Worm (Caenorhabditis elegans): ENCODE results near the gene srw-141.

DNA sequence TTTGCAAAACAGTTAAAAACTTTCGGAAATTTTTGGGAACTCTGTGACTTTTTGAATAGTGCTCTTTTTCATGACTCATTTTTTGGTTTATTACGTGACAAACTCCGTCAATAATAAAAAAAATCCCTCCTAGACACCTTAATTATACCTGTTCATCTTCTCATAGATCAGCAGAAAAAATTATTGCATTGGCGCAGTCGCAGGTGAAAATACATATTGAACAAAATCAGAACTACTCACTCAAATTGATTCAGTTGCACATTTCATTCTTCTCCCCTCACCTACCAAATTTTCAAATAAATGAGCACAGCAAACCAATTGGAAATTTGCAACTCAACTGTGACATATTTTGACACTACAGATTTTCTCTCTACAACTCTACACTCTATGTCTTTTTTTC, 45.4 kb downstream of the srw-141 start, which contains the start of gene srh-127:
- TF ChIP-seq syd-9 (tag; optimal IDR thresholded peaks at IDR 0.05): no peak
- no peak for TF ChIP-seq unc-55 (GFP tag; optimal IDR thresholded peaks at IDR 0.05)
- no peak for TF ChIP-seq nfya-1 (tag; optimal IDR thresholded peaks at IDR 0.05)
- no peak for TF ChIP-seq sox-4 (tag; optimal IDR thresholded peaks at IDR 0.05)
- no peak for TF ChIP-seq ama-1 (optimal IDR thresholded peaks at IDR 0.05)
- TF ChIP-seq fkh-10 (GFP tag; optimal IDR thresholded peaks at IDR 0.05): no peak
- no peak for TF ChIP-seq sox-2 (GFP tag; IDR thresholded peaks at IDR 0.05)
- TF ChIP-seq ceh-34 (tag; optimal IDR thresholded peaks at IDR 0.05): no peak
- no peak for TF ChIP-seq pqm-1 (tag; optimal IDR thresholded peaks at IDR 0.05)
- no peak for TF ChIP-seq nhr-232 (tag; optimal IDR thresholded peaks at IDR 0.05)
- no peak for TF ChIP-seq hlh-15 (tag; optimal IDR thresholded peaks at IDR 0.05)

Measured in whole organism, late embryonic.